Worm (Caenorhabditis elegans) whole organism, L4/young adult: Measurements from ENCODE around the gene K10D11.2.

Source experiments
- W03F9.2 ChIP-seq: fragments of 150-350 bp; optimal IDR thresholded peaks from 2 replicates; lab custom pipeline; 2014; ENCODE audit warnings: missing biosample characterization, missing genetic modification characterization
- dao-5 ChIP-seq: sonication (generic microtip); optimal IDR thresholded peaks from 2 replicates; lab custom pipeline; 2016; ENCODE audit warnings: missing genotype, missing genetic modification characterization, moderate library complexity, missing compliant biosample characterization
- him-1 ChIP-seq: sonication (generic microtip); optimal IDR thresholded peaks from 2 replicates; lab custom pipeline; 2016; ENCODE audit warnings: missing genotype, missing genetic modification reagents, missing genetic modification characterization, missing compliant biosample characterization

ce11 chrIV:13015801-13016404 lies 37.1 kb downstream of the K10D11.2 start:
- no peak for TF ChIP-seq W03F9.2 (tag; lab: Kevin White, UChicago)
- TF ChIP-seq him-1 (tag; lab: Kevin White, UChicago): peak; percentile 10
- TF ChIP-seq dao-5 (tag; lab: Kevin White, UChicago): no peak
